Worm (Caenorhabditis elegans) whole organism, L1 larva: Measurements from ENCODE around the gene F47B8.4.

Experiments
- Y116A8C.19 ChIP-seq: sonication (generic microtip); optimal IDR thresholded peaks from 2 replicates; lab custom pipeline; 2016; ENCODE audit warnings: missing compliant biosample characterization, missing genetic modification characterization, borderline replicate concordance
- alr-1 ChIP-seq: fragments of 200-800 bp; sonication (Bioruptor generic); optimal IDR thresholded peaks from 2 replicates; lab custom pipeline; 2018; ENCODE audit warnings: borderline replicate concordance, mild to moderate bottlenecking, missing genetic modification characterization, missing compliant biosample characterization
- ama-1 ChIP-seq: fragments of 150-350 bp; optimal IDR thresholded peaks from 2 replicates; lab custom pipeline; 2014
- blmp-1 ChIP-seq: fragments of 150-350 bp; optimal IDR thresholded peaks from 2 replicates; lab custom pipeline; 2014; ENCODE audit warnings: missing biosample characterization, missing genetic modification characterization
- ceh-8 ChIP-seq: fragments of 200-800 bp; sonication (Bioruptor generic); optimal IDR thresholded peaks from 2 replicates; lab custom pipeline; 2018; ENCODE audit warnings: mild to moderate bottlenecking, missing genetic modification characterization, moderate library complexity, missing compliant biosample characterization
- ceh-82 ChIP-seq, 3 experiments: fragments of 150-350 bp in 1 of 3; sonication (generic microtip) in 2 of 3; optimal IDR thresholded peaks; 2 replicates each; lab custom pipeline; 2014 to 2017; ENCODE audit warnings: missing biosample characterization in 3 of 3, missing genetic modification characterization in 3 of 3
- ceh-88 ChIP-seq: fragments of 200-800 bp; sonication (Bioruptor generic); IDR thresholded peaks from 2 replicates; pipeline ENCODE4 v1.3.6; 2022; ENCODE audit warnings: missing genetic modification characterization, missing compliant biosample characterization
- ceh-90 ChIP-seq: sonication (generic microtip); optimal IDR thresholded peaks from 2 replicates; lab custom pipeline; 2016; ENCODE audit warnings: missing genetic modification characterization, missing compliant biosample characterization
- dpl-1 ChIP-seq, 3 experiments: fragments of 150-350 bp in 2 of 3; sonication (generic microtip) in 1 of 3; optimal IDR thresholded peaks; 2 replicates each; lab custom pipeline; 2014 to 2017; ENCODE audit warnings: missing biosample characterization in 3 of 3, missing genetic modification characterization in 3 of 3, missing genetic modification reagents in 3 of 3
- efl-1 ChIP-seq, 4 experiments: fragments of 150-350 bp; optimal IDR thresholded peaks in 3 of 4; peaks in 1 of 4; 1 replicate in 1 of 4; 2 replicates in 3 of 4; lab custom pipeline; 2014; ENCODE audit warnings: missing biosample characterization in 2 of 4, missing genetic modification characterization in 2 of 4, missing genetic modification reagents in 2 of 4
- efl-3 ChIP-seq: fragments of 200-800 bp; sonication (Bioruptor generic); optimal IDR thresholded peaks from 2 replicates; lab custom pipeline; 2018; ENCODE audit warnings: mild to moderate bottlenecking, missing genetic modification characterization, missing compliant biosample characterization
- egl-27 ChIP-seq, 2 experiments: fragments of 150-350 bp in 1 of 2; sonication (generic microtip); optimal IDR thresholded peaks; 3 replicates each; lab custom pipeline; 2017 to 2018; ENCODE audit warnings: missing biosample characterization in 2 of 2, missing genetic modification characterization in 2 of 2, missing genetic modification reagents in 2 of 2
- elt-3 ChIP-seq, 6 experiments: fragments of 150-350 bp in 1 of 6; sonication (generic microtip); optimal IDR thresholded peaks; 2 replicates each; lab custom pipeline; 2017 to 2018; ENCODE audit warnings: missing biosample characterization in 6 of 6, missing genetic modification characterization in 6 of 6, inconsistent platforms in 1 of 6
- fkh-10 ChIP-seq: sonication (generic microtip); optimal IDR thresholded peaks from 2 replicates; lab custom pipeline; 2017; ENCODE audit warnings: missing biosample characterization, missing genetic modification reagents, missing genetic modification characterization
- fkh-8 ChIP-seq: sonication (generic microtip); optimal IDR thresholded peaks from 2 replicates; lab custom pipeline; 2016; ENCODE audit warnings: mild to moderate bottlenecking, missing genetic modification characterization, missing compliant biosample characterization
- fos-1 ChIP-seq: fragments of 150-350 bp; optimal IDR thresholded peaks from 2 replicates; lab custom pipeline; 2014; ENCODE audit warnings: missing biosample characterization, missing genetic modification characterization
- lin-13 ChIP-seq: fragments of 150-350 bp; optimal IDR thresholded peaks from 2 replicates; lab custom pipeline; 2014; ENCODE audit warnings: missing biosample characterization, missing genetic modification reagents, missing genetic modification characterization
- lin-14 ChIP-seq: fragments of 200-800 bp; sonication (Bioruptor generic); optimal IDR thresholded peaks from 2 replicates; lab custom pipeline; 2018; ENCODE audit warnings: mild to moderate bottlenecking, missing genetic modification characterization, moderate library complexity, missing compliant biosample characterization
- lin-35 ChIP-seq, 2 experiments: fragments of 150-350 bp; optimal IDR thresholded peaks; 2 replicates each; lab custom pipeline; 2014; ENCODE audit warnings: missing biosample characterization in 2 of 2, missing genetic modification characterization in 2 of 2, missing genetic modification reagents in 2 of 2
- lsy-2 ChIP-seq, 2 experiments: fragments of 150-350 bp; optimal IDR thresholded peaks; 2 replicates each; lab custom pipeline; 2014; ENCODE audit warnings: missing biosample characterization in 2 of 2, missing genetic modification characterization in 2 of 2
- mdl-1 ChIP-seq, 2 experiments: fragments of 150-350 bp; optimal IDR thresholded peaks; 2 replicates each; lab custom pipeline; 2014 to 2017; ENCODE audit warnings: missing biosample characterization in 2 of 2, missing genetic modification characterization in 2 of 2, inconsistent platforms in 1 of 2
- mef-2 ChIP-seq: fragments of 150-350 bp; optimal IDR thresholded peaks from 2 replicates; lab custom pipeline; 2014; ENCODE audit warnings: missing biosample characterization, missing genetic modification characterization
- mep-1 ChIP-seq: fragments of 150-350 bp; optimal IDR thresholded peaks from 2 replicates; lab custom pipeline; 2014; ENCODE audit warnings: missing biosample characterization, missing genetic modification characterization
- nhr-11 ChIP-seq: fragments of 150-350 bp; optimal IDR thresholded peaks from 2 replicates; lab custom pipeline; 2014; ENCODE audit warnings: missing biosample characterization, missing genetic modification characterization
- nhr-12 ChIP-seq: sonication (generic microtip); optimal IDR thresholded peaks from 2 replicates; lab custom pipeline; 2017; ENCODE audit warnings: missing biosample characterization, missing genetic modification characterization
- nhr-20 ChIP-seq: sonication (generic microtip); optimal IDR thresholded peaks from 2 replicates; lab custom pipeline; 2016; ENCODE audit warnings: mild to moderate bottlenecking, missing genetic modification characterization, missing compliant biosample characterization
- nhr-237 ChIP-seq: fragments of 150-350 bp; optimal IDR thresholded peaks from 2 replicates; lab custom pipeline; 2014; ENCODE audit warnings: missing biosample characterization, missing genetic modification characterization
- nhr-47 ChIP-seq: sonication (generic microtip); optimal IDR thresholded peaks from 2 replicates; lab custom pipeline; 2016; ENCODE audit warnings: mild to moderate bottlenecking, missing genetic modification characterization, moderate library complexity, missing compliant biosample characterization
- nhr-71 ChIP-seq: sonication (generic microtip); optimal IDR thresholded peaks from 2 replicates; lab custom pipeline; 2016; ENCODE audit warnings: mild to moderate bottlenecking, missing genetic modification characterization, moderate library complexity, missing compliant biosample characterization
- nhr-76 ChIP-seq: sonication (generic microtip); optimal IDR thresholded peaks from 2 replicates; lab custom pipeline; 2017; ENCODE audit warnings: missing biosample characterization, missing genetic modification characterization
- nhr-84 ChIP-seq: sonication (generic microtip); optimal IDR thresholded peaks from 2 replicates; lab custom pipeline; 2017; ENCODE audit warnings: missing biosample characterization, missing genetic modification characterization
- nhr-85 ChIP-seq: sonication (generic microtip); peaks from one replicate; lab custom pipeline; 2016; ENCODE audit warnings: missing genetic modification characterization, inconsistent platforms, missing compliant biosample characterization
- nhr-90 ChIP-seq: sonication (generic microtip); optimal IDR thresholded peaks from 2 replicates; lab custom pipeline; 2016; ENCODE audit warnings: mild to moderate bottlenecking, missing genetic modification characterization, missing compliant biosample characterization; ENCODE audit not compliant: poor library complexity
- pag-3 ChIP-seq: sonication (generic microtip); optimal IDR thresholded peaks from 2 replicates; lab custom pipeline; 2017; ENCODE audit warnings: missing genetic modification characterization, mild to moderate bottlenecking, missing compliant biosample characterization, antibody characterized with exemption, borderline replicate concordance; ENCODE audit not compliant: insufficient read depth
- pax-3 ChIP-seq: fragments of 200-800 bp; sonication (Bioruptor generic); optimal IDR thresholded peaks from 2 replicates; lab custom pipeline; 2018; ENCODE audit warnings: mild to moderate bottlenecking, missing genetic modification characterization, moderate library complexity, missing compliant biosample characterization
- pqm-1 ChIP-seq: sonication (generic microtip); optimal IDR thresholded peaks from 3 replicates; lab custom pipeline; 2017; ENCODE audit warnings: missing biosample characterization, missing genetic modification characterization
- skn-1 ChIP-seq: fragments of 150-350 bp; optimal IDR thresholded peaks from 2 replicates; lab custom pipeline; 2014; ENCODE audit warnings: missing biosample characterization, missing genetic modification characterization
- snu-23 ChIP-seq: sonication (generic microtip); optimal IDR thresholded peaks from 2 replicates; lab custom pipeline; 2016; ENCODE audit warnings: missing genetic modification characterization, missing compliant biosample characterization
- sox-4 ChIP-seq: sonication (generic microtip); optimal IDR thresholded peaks from 2 replicates; lab custom pipeline; 2016; ENCODE audit warnings: missing genetic modification characterization, missing compliant biosample characterization
- sptf-1 ChIP-seq: fragments of 150-350 bp; optimal IDR thresholded peaks from 2 replicates; lab custom pipeline; 2014; ENCODE audit warnings: missing biosample characterization, missing genetic modification characterization
- tbx-2 ChIP-seq: sonication (generic microtip); optimal IDR thresholded peaks from 2 replicates; lab custom pipeline; 2016; ENCODE audit warnings: missing genetic modification characterization, missing compliant biosample characterization
- unc-30 ChIP-seq: sonication (generic microtip); optimal IDR thresholded peaks from 2 replicates; lab custom pipeline; 2017; ENCODE audit warnings: missing biosample characterization, missing genetic modification characterization
- unc-62 ChIP-seq: fragments of 150-350 bp; optimal IDR thresholded peaks from 2 replicates; lab custom pipeline; 2014; ENCODE audit warnings: missing biosample characterization, missing genetic modification reagents, missing genetic modification characterization
- unc-86 ChIP-seq: sonication (generic microtip); optimal IDR thresholded peaks from 2 replicates; lab custom pipeline; 2016; ENCODE audit warnings: missing genetic modification characterization, missing compliant biosample characterization
- unc-98 ChIP-seq: fragments of 200-800 bp; sonication (Bioruptor generic); IDR thresholded peaks from 2 replicates; pipeline ENCODE4 v1.3.6; 2022; ENCODE audit warnings: missing genetic modification characterization, missing compliant biosample characterization
- vab-15 ChIP-seq: sonication (generic microtip); optimal IDR thresholded peaks from 2 replicates; lab custom pipeline; 2017; ENCODE audit warnings: missing genotype, mild to moderate bottlenecking, missing genetic modification characterization, missing compliant biosample characterization
- ztf-11 ChIP-seq, 2 experiments: sonication (generic microtip); optimal IDR thresholded peaks; 2 replicates each; lab custom pipeline; 2016 to 2017; ENCODE audit warnings: missing genetic modification characterization in 2 of 2, missing biosample characterization in 1 of 2, missing compliant biosample characterization in 1 of 2

The F47B8.4 gene

DNA sequence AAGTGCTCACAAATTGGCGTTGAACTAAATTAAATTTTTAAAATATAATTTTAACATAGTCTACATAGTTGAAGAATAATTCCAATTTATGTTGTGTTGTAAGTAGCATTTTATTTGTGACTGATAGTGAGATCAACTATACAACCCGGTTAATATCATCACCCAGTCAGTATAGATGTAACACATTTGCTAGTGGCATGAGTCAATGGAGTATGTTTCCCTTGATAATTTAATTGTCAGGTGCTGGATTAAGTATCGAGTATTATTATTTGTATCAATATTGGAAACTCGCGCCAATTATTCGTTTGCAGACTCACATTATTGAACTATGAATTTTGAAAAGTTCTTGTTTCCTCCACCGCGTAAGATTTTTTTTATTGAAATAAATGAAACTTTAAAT, 10.4 kb upstream of the F47B8.4 start, which contains the start of gene srm-5:
Gene srm-5, plus strand, starts transcription at position 301 of the 400 bp plus-strand sequence.
- TF ChIP-seq nhr-12 (tag; lab: Kevin White, UChicago) (no peak), nhr-20 (tag; lab: Kevin White, UChicago) (no peak), ama-1 (no peak), efl-1 (optimal IDR thresholded peaks at IDR 0.05; lab: Kevin White, UChicago) (no peak), efl-1 (GFP tag; optimal IDR thresholded peaks at IDR 0.05 in 1 of 2; lab: Kevin White, UChicago) (no peak), mef-2 (no peak), ceh-82 (tag; optimal IDR thresholded peaks at IDR 0.05; lab: Kevin White, UChicago) (no peak), unc-30 (tag; lab: Kevin White, UChicago) (no peak), lsy-2 (tag; optimal IDR thresholded peaks at IDR 0.05; lab: Kevin White, UChicago) (no peak), fkh-8 (tag; lab: Kevin White, UChicago) (peak; percentile 28), snu-23 (GFP tag; lab: Kevin White, UChicago) (no peak), dpl-1 (GFP tag; optimal IDR thresholded peaks at IDR 0.05; lab: Kevin White, UChicago) (no peak), ceh-8 (no peak), nhr-71 (peak; percentile 7)
- TF ChIP-seq, all 84 proteins: peak for 2

DNA sequence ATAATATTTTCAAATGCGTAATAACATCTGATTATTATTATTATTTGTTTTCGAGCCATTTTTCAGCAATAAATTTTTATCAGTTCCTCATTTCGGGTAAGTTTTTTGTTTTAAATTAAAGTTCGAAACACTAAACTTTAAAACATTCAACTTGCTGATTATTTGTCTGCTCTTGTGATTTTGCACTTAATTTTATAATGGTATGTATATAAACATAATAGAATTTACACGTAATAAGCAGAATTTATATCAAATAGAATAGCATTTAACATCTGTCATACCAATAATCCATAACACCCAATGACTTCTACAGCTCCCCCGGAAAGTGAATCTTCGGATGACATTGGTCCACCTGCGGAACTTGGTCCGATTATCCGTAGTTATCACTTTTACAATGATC, 8.6 kb upstream of the F47B8.4 start, which contains the start of gene srm-4:
Gene srm-4, plus strand, starts transcription at position 301 of the 400 bp plus-strand sequence.
- TF ChIP-seq nhr-47 (tag; lab: Kevin White, UChicago): no peak
- no peak for TF ChIP-seq nhr-11 (tag; lab: Kevin White, UChicago)
- TF ChIP-seq nhr-71: no peak
- no peak for TF ChIP-seq egl-27 (tag; optimal IDR thresholded peaks at IDR 0.05; lab: Kevin White, UChicago)
- no peak for TF ChIP-seq ztf-11 (tag; optimal IDR thresholded peaks at IDR 0.05; lab: Kevin White, UChicago)
- TF ChIP-seq alr-1: no peak
- TF ChIP-seq ceh-82 (tag; optimal IDR thresholded peaks at IDR 0.05; lab: Kevin White, UChicago): no peak
- TF ChIP-seq lin-13: no peak
- no peak for TF ChIP-seq blmp-1 (tag; lab: Kevin White, UChicago)
- TF ChIP-seq ceh-90 (tag; lab: Kevin White, UChicago): no peak
- no peak for TF ChIP-seq pax-3 (tag; lab: Kevin White, UChicago)
- no peak for TF ChIP-seq lin-35 (GFP tag; optimal IDR thresholded peaks at IDR 0.05; lab: Kevin White, UChicago)
- no peak for TF ChIP-seq fos-1 (tag; lab: Kevin White, UChicago)
- no peak for TF ChIP-seq unc-62 (GFP tag; lab: Kevin White, UChicago)
- TF ChIP-seq tbx-2 (tag; lab: Kevin White, UChicago): no peak
- no peak for TF ChIP-seq efl-1 (optimal IDR thresholded peaks at IDR 0.05; lab: Kevin White, UChicago)
- no peak for TF ChIP-seq efl-1 (GFP tag; optimal IDR thresholded peaks at IDR 0.05 in 1 of 2; lab: Kevin White, UChicago)
- TF ChIP-seq fkh-10 (GFP tag; lab: Kevin White, UChicago): no peak
- TF ChIP-seq mep-1 (tag; lab: Kevin White, UChicago): no peak
- no peak for TF ChIP-seq vab-15

DNA sequence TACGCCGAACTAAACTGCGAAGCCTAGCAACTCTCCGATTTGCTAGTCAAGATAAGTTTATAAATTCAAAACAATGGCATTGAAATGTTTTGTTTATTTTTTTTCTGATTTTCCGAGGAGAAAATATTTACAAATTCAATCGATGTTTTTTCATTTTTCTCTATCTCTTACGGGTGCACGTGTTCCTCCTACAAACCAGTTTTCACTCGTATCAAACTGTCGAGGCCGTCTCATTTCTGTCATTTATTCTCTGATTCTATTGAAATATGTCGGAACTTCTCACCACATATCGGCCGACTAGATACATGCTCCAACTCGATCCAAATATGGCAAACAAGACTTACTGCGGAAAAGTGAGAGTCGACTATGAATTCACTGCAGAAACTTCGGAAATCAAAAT, 7.0 kb upstream of the F47B8.4 start, which contains the start of gene F47B8.8:
Gene F47B8.8, plus strand, starts transcription at position 257 of the 400 bp plus-strand sequence.
- TF ChIP-seq mef-2 (no peak), pag-3 (tag; lab: Kevin White, UChicago) (no peak), efl-3 (GFP tag; lab: Kevin White, UChicago) (no peak), nhr-76 (tag; lab: Kevin White, UChicago) (no peak), unc-86 (tag; lab: Kevin White, UChicago) (no peak), sox-4 (tag; lab: Kevin White, UChicago) (no peak), lin-14 (GFP tag; lab: Kevin White, UChicago) (peak; percentile 55), mdl-1 (tag; optimal IDR thresholded peaks at IDR 0.05; lab: Kevin White, UChicago) (peak in 1 of 2 experiments; percentile 20), Y116A8C.19 (no peak), efl-1 (optimal IDR thresholded peaks at IDR 0.05; lab: Kevin White, UChicago) (no peak), efl-1 (GFP tag; optimal IDR thresholded peaks at IDR 0.05 in 1 of 2; lab: Kevin White, UChicago) (no peak), nhr-84 (tag; lab: Kevin White, UChicago) (no peak), ceh-88 (GFP tag; lab: Robert Waterston, UW) (no peak), ceh-82 (tag; optimal IDR thresholded peaks at IDR 0.05; lab: Kevin White, UChicago) (no peak), elt-3 (tag; optimal IDR thresholded peaks at IDR 0.05; lab: Kevin White, UChicago) (peak in 1 of 6 experiments; percentile 58), nhr-12 (tag; lab: Kevin White, UChicago) (no peak), fkh-8 (tag; lab: Kevin White, UChicago) (no peak), nhr-237 (no peak), pqm-1 (no peak), ztf-11 (tag; optimal IDR thresholded peaks at IDR 0.05; lab: Kevin White, UChicago) (no peak), skn-1 (no peak), sptf-1 (tag; lab: Kevin White, UChicago) (no peak), nhr-85 (tag; lab: Kevin White, UChicago) (peak; percentile 75), nhr-47 (tag; lab: Kevin White, UChicago) (no peak), nhr-90 (tag; lab: Kevin White, UChicago) (no peak), blmp-1 (tag; lab: Kevin White, UChicago) (peak; percentile 73), nhr-71 (peak; percentile 5), pax-3 (tag; lab: Kevin White, UChicago) (no peak), unc-98 (GFP tag; lab: Robert Waterston, UW) (no peak)
